Fruit fly (Drosophila melanogaster) whole organism, embryonic: ENCODE results near the gene zen.

Experiments used
- Aef1 ChIP-seq: fragments of 200-800 bp; sonication (Bioruptor generic); IDR thresholded peaks from 3 replicates; pipeline ENCODE4 v1.3.6; 2022; ENCODE audit warnings: missing biosample characterization, missing genetic modification characterization
- Asciz ChIP-seq: fragments of 200-800 bp; sonication (Bioruptor generic); optimal IDR thresholded peaks from 2 replicates; lab custom pipeline; 2017; ENCODE audit warnings: missing biosample characterization, mild to moderate bottlenecking, missing genetic modification characterization, missing genetic modification reagents
- Blimp-1 ChIP-seq: fragments of 200-800 bp; sonication (Bioruptor generic); optimal IDR thresholded peaks from 3 replicates; lab custom pipeline; 2018; ENCODE audit warnings: missing biosample characterization, missing genetic modification characterization, mild to moderate bottlenecking, moderate library complexity, missing genetic modification reagents
- CG10147 ChIP-seq: fragments of 200-800 bp; sonication (Bioruptor generic); optimal IDR thresholded peaks from 2 replicates; lab custom pipeline; 2019; ENCODE audit warnings: missing biosample characterization, mild to moderate bottlenecking, missing genetic modification characterization, moderate library complexity
- CG10462 ChIP-seq: fragments of 200-800 bp; sonication (Bioruptor generic); optimal IDR thresholded peaks from 2 replicates; lab custom pipeline; 2016; ENCODE audit warnings: missing biosample characterization, missing genetic modification characterization
- CG11504 ChIP-seq: fragments of 200-800 bp; sonication (Bioruptor generic); optimal IDR thresholded peaks from 3 replicates; lab custom pipeline; 2019; ENCODE audit warnings: missing biosample characterization, mild to moderate bottlenecking, missing genetic modification characterization, moderate library complexity
- CG12299 ChIP-seq: fragments of 200-800 bp; sonication (Bioruptor generic); optimal IDR thresholded peaks from 2 replicates; lab custom pipeline; 2018; ENCODE audit warnings: missing biosample characterization, mild to moderate bottlenecking, missing genetic modification characterization
- CG13296 ChIP-seq: fragments of 200-800 bp; sonication (Bioruptor generic); optimal IDR thresholded peaks from 3 replicates; lab custom pipeline; 2018; ENCODE audit warnings: missing biosample characterization, mild to moderate bottlenecking, missing genetic modification characterization
- CG15011 ChIP-seq: fragments of 200-800 bp; sonication (Bioruptor generic); optimal IDR thresholded peaks from 3 replicates; lab custom pipeline; 2018; ENCODE audit warnings: missing biosample characterization, mild to moderate bottlenecking, missing genetic modification characterization
- CG15073 ChIP-seq: fragments of 200-800 bp; sonication (Bioruptor generic); optimal IDR thresholded peaks from 2 replicates; lab custom pipeline; 2016; ENCODE audit warnings: missing biosample characterization, missing genetic modification characterization
- CG1647 ChIP-seq: fragments of 200-800 bp; sonication (Bioruptor generic); optimal IDR thresholded peaks from 3 replicates; lab custom pipeline; 2016; ENCODE audit warnings: missing biosample characterization, missing genetic modification characterization
- CG18476 ChIP-seq: fragments of 200-800 bp; sonication (Bioruptor generic); optimal IDR thresholded peaks from 2 replicates; lab custom pipeline; 2016; ENCODE audit warnings: missing biosample characterization, mild to moderate bottlenecking, missing genetic modification characterization
- CG2120 ChIP-seq: fragments of 200-800 bp; sonication (Bioruptor generic); optimal IDR thresholded peaks from 3 replicates; lab custom pipeline; 2016; ENCODE audit warnings: missing biosample characterization, missing genetic modification characterization
- CG3065 ChIP-seq: fragments of 200-800 bp; sonication (Bioruptor generic); optimal IDR thresholded peaks from 2 replicates; lab custom pipeline; 2016; ENCODE audit warnings: missing biosample characterization, missing genetic modification characterization
- CG3407 ChIP-seq: fragments of 200-800 bp; sonication (Bioruptor generic); optimal IDR thresholded peaks from 2 replicates; lab custom pipeline; 2018; ENCODE audit warnings: missing biosample characterization, mild to moderate bottlenecking, missing genetic modification characterization
- CG34376 ChIP-seq: fragments of 200-800 bp; sonication (Bioruptor generic); optimal IDR thresholded peaks from 2 replicates; lab custom pipeline; 2018; ENCODE audit warnings: missing biosample characterization, mild to moderate bottlenecking, missing genetic modification characterization
- CG4282 ChIP-seq: fragments of 200-800 bp; sonication (Bioruptor generic); optimal IDR thresholded peaks from 2 replicates; lab custom pipeline; 2016; ENCODE audit warnings: missing biosample characterization, missing genetic modification characterization
- CG6791 ChIP-seq: fragments of 200-800 bp; sonication (Bioruptor generic); IDR thresholded peaks from 3 replicates; pipeline ENCODE4 v1.3.6; 2022; ENCODE audit warnings: missing biosample characterization, missing genetic modification characterization; ENCODE audit not compliant: partially characterized antibody
- CG7271 ChIP-seq: fragments of 200-800 bp; sonication (Bioruptor generic); optimal IDR thresholded peaks from 2 replicates; lab custom pipeline; 2018; ENCODE audit warnings: missing biosample characterization, mild to moderate bottlenecking, missing genetic modification characterization, moderate library complexity
- CG7745 ChIP-seq: fragments of 200-800 bp; sonication (Bioruptor generic); optimal IDR thresholded peaks from 2 replicates; lab custom pipeline; 2018; ENCODE audit warnings: missing biosample characterization, mild to moderate bottlenecking, missing genetic modification characterization, moderate library complexity
- CG8290 ChIP-seq, 3 experiments: fragments of 200-800 bp; sonication (Bioruptor generic); optimal IDR thresholded peaks; 2 replicates each; lab custom pipeline; 2016 to 2019; ENCODE audit warnings: missing biosample characterization in 3 of 3, missing genetic modification characterization in 3 of 3, mild to moderate bottlenecking in 2 of 3, moderate library complexity in 1 of 3
- CG8359 ChIP-seq: fragments of 200-800 bp; sonication (Bioruptor generic); optimal IDR thresholded peaks from 2 replicates; lab custom pipeline; 2017; ENCODE audit warnings: missing biosample characterization, mild to moderate bottlenecking, missing genetic modification characterization, borderline replicate concordance
- D19B ChIP-seq: fragments of 200-800 bp; sonication (Bioruptor generic); optimal IDR thresholded peaks from 2 replicates; lab custom pipeline; 2017; ENCODE audit warnings: missing biosample characterization, mild to moderate bottlenecking, missing genetic modification characterization
- Dbx ChIP-seq: fragments of 200-800 bp; sonication (Bioruptor generic); IDR thresholded peaks from 3 replicates; pipeline ENCODE4 v1.3.6; 2022; ENCODE audit warnings: missing biosample characterization, missing genetic modification characterization
- ERR ChIP-seq: fragments of 200-800 bp; sonication (Bioruptor generic); optimal IDR thresholded peaks from 2 replicates; lab custom pipeline; 2016; ENCODE audit warnings: missing biosample characterization, missing genetic modification characterization
- Fer3 ChIP-seq: fragments of 200-800 bp; sonication (Bioruptor generic); optimal IDR thresholded peaks from 2 replicates; lab custom pipeline; 2018; ENCODE audit warnings: missing biosample characterization, mild to moderate bottlenecking, missing genetic modification characterization, moderate library complexity
- Myb ChIP-seq: fragments of 200-800 bp; sonication (Bioruptor generic); optimal IDR thresholded peaks from 2 replicates; lab custom pipeline; 2016; ENCODE audit warnings: missing biosample characterization, missing genetic modification characterization
- NC2α ChIP-seq: fragments of 200-800 bp; sonication (Bioruptor generic); optimal IDR thresholded peaks from 2 replicates; lab custom pipeline; 2016; ENCODE audit warnings: missing biosample characterization, missing genetic modification characterization
- NC2β ChIP-seq: fragments of 200-800 bp; sonication (Bioruptor generic); optimal IDR thresholded peaks from 2 replicates; lab custom pipeline; 2016; ENCODE audit warnings: missing biosample characterization, missing genetic modification characterization
- Neu2 ChIP-seq: fragments of 200-800 bp; sonication (Bioruptor generic); optimal IDR thresholded peaks from 3 replicates; lab custom pipeline; 2016; ENCODE audit warnings: missing biosample characterization, missing genetic modification characterization, borderline replicate concordance
- PHDP ChIP-seq: fragments of 200-800 bp; sonication (Bioruptor generic); optimal IDR thresholded peaks from 3 replicates; lab custom pipeline; 2018; ENCODE audit warnings: missing biosample characterization, mild to moderate bottlenecking, missing genetic modification characterization, moderate library complexity
- bigmax ChIP-seq: fragments of 200-800 bp; sonication (Bioruptor generic); optimal IDR thresholded peaks from 2 replicates; lab custom pipeline; 2018; ENCODE audit warnings: missing biosample characterization, mild to moderate bottlenecking, missing genetic modification characterization
- cato ChIP-seq: fragments of 200-800 bp; sonication (Bioruptor generic); optimal IDR thresholded peaks from 2 replicates; lab custom pipeline; 2016; ENCODE audit warnings: missing biosample characterization, missing genetic modification characterization, borderline replicate concordance
- dysf ChIP-seq: fragments of 200-800 bp; sonication (Bioruptor generic); IDR thresholded peaks from 3 replicates; pipeline ENCODE4 v1.3.6; 2022; ENCODE audit warnings: missing biosample characterization, missing genetic modification characterization
- fd3F ChIP-seq: fragments of 200-800 bp; sonication (Bioruptor generic); optimal IDR thresholded peaks from 2 replicates; lab custom pipeline; 2018; ENCODE audit warnings: missing biosample characterization, mild to moderate bottlenecking, missing genetic modification characterization, moderate library complexity
- fd64A ChIP-seq: fragments of 200-800 bp; sonication (Bioruptor generic); optimal IDR thresholded peaks from 3 replicates; lab custom pipeline; 2018; ENCODE audit warnings: missing biosample characterization, mild to moderate bottlenecking, missing genetic modification characterization
- lbe ChIP-seq: fragments of 200-800 bp; sonication (Bioruptor generic); optimal IDR thresholded peaks from 2 replicates; lab custom pipeline; 2016; ENCODE audit warnings: missing biosample characterization, mild to moderate bottlenecking, missing genetic modification characterization
- nom ChIP-seq: fragments of 200-800 bp; sonication (Bioruptor generic); optimal IDR thresholded peaks from 2 replicates; lab custom pipeline; 2017; ENCODE audit warnings: missing biosample characterization, missing genetic modification characterization, mild to moderate bottlenecking, moderate library complexity, missing genetic modification reagents
- pfk ChIP-seq: fragments of 200-800 bp; sonication (Bioruptor generic); optimal IDR thresholded peaks from 2 replicates; lab custom pipeline; 2018; ENCODE audit warnings: missing biosample characterization, mild to moderate bottlenecking, missing genetic modification characterization, moderate library complexity
- phol ChIP-seq: fragments of 200-800 bp; sonication (Bioruptor generic); optimal IDR thresholded peaks from 3 replicates; lab custom pipeline; 2018; ENCODE audit warnings: missing biosample characterization, mild to moderate bottlenecking, missing genetic modification characterization, moderate library complexity
- sens ChIP-seq: fragments of 200-800 bp; sonication (Bioruptor generic); peaks from one replicate; lab custom pipeline; 2016; ENCODE audit warnings: missing biosample characterization, missing genetic modification characterization
- slbo ChIP-seq: fragments of 200-800 bp; sonication (Bioruptor generic); IDR thresholded peaks from 2 replicates; pipeline ENCODE4 v1.3.6; 2022; ENCODE audit warnings: missing biosample characterization, missing genetic modification characterization
- so ChIP-seq: fragments of 200-800 bp; sonication (Bioruptor generic); IDR thresholded peaks from 3 replicates; pipeline ENCODE4 v1.3.6; 2022; ENCODE audit warnings: missing biosample characterization, missing genetic modification characterization
- sob ChIP-seq: fragments of 200-800 bp; sonication (Bioruptor generic); IDR thresholded peaks from 2 replicates; pipeline ENCODE4 v1.3.6; 2022; ENCODE audit warnings: missing biosample characterization, missing genetic modification characterization
- sqz ChIP-seq: fragments of 200-800 bp; sonication (Bioruptor generic); optimal IDR thresholded peaks from 3 replicates; lab custom pipeline; 2018; ENCODE audit warnings: missing biosample characterization, mild to moderate bottlenecking, missing genetic modification characterization
- tll ChIP-seq, 2 experiments: fragments of 200-800 bp in 1 of 2; fragments of >200 bp in 1 of 2; sonication (Bioruptor generic) in 1 of 2; optimal IDR thresholded peaks; 2 replicates each; lab custom pipeline; 2017 to 2019; ENCODE audit warnings: missing biosample characterization in 2 of 2, missing genetic modification characterization in 2 of 2, mild to moderate bottlenecking in 1 of 2, moderate library complexity in 1 of 2
- ttk ChIP-seq: fragments of 200-800 bp; sonication (Bioruptor generic); IDR thresholded peaks from 2 replicates; pipeline ENCODE4 v2.1.2; 2022; ENCODE audit warnings: missing biosample characterization, missing genetic modification characterization
- tup ChIP-seq: fragments of 200-800 bp; sonication (Bioruptor generic); optimal IDR thresholded peaks from 2 replicates; lab custom pipeline; 2016; ENCODE audit warnings: missing biosample characterization, mild to moderate bottlenecking, missing genetic modification characterization, moderate library complexity
- unpg ChIP-seq: fragments of 200-800 bp; sonication (Bioruptor generic); optimal IDR thresholded peaks from 3 replicates; lab custom pipeline; 2018; ENCODE audit warnings: missing biosample characterization, mild to moderate bottlenecking, missing genetic modification characterization, moderate library complexity
- z ChIP-seq: fragments of 200-800 bp; sonication (Bioruptor generic); IDR thresholded peaks from 3 replicates; pipeline ENCODE4 v1.3.6; 2022; ENCODE audit warnings: missing biosample characterization, missing genetic modification characterization

Gene zen

dm6 chr3R:6768256-6768655, 14.3 kb upstream of the zen start (continued):
- TF ChIP-seq CG7271 (tag; lab: Kevin White, UChicago) (no peak), dysf (no peak), CG10462 (GFP tag; lab: Kevin White, UChicago) (no peak), z (no peak), lbe (no peak), D19B (GFP tag; lab: Kevin White, UChicago) (no peak), fd64A (GFP tag; lab: Kevin White, UChicago) (no peak), fd3F (GFP tag; lab: Kevin White, UChicago) (no peak), pfk (GFP tag; lab: Kevin White, UChicago) (no peak), PHDP (tag; lab: Kevin White, UChicago) (no peak), CG34376 (no peak), phol (tag; lab: Kevin White, UChicago) (peak; percentile 43), CG6791 (GFP tag; lab: Robert Waterston, UW) (no peak), Aef1 (GFP tag; lab: Robert Waterston, UW) (no peak), CG13296 (GFP tag; lab: Kevin White, UChicago) (no peak), CG18476 (no peak), slbo (no peak), tll (GFP tag; optimal IDR thresholded peaks at IDR 0.05; lab: Kevin White, UChicago) (no peak), CG12299 (no peak), sob (no peak), CG1647 (no peak), CG8290 (GFP tag; optimal IDR thresholded peaks at IDR 0.05; lab: Kevin White, UChicago) (peak; percentile 35), CG8290 (tag; optimal IDR thresholded peaks at IDR 0.05; lab: Kevin White, UChicago) (peak in 1 of 2 experiments; percentile 44), unpg (GFP tag; lab: Kevin White, UChicago) (no peak), Myb (peak; percentile 22), cato (GFP tag; lab: Kevin White, UChicago) (no peak), nom (GFP tag; lab: Kevin White, UChicago) (no peak), CG8359 (GFP tag; lab: Kevin White, UChicago) (no peak), sens (GFP tag; lab: Kevin White, UChicago) (no peak), CG11504 (tag; lab: Kevin White, UChicago) (peak; percentile 44), NC2β (no peak), CG4282 (GFP tag; lab: Kevin White, UChicago) (no peak), CG3065 (no peak), CG3407 (no peak), sqz (GFP tag; lab: Kevin White, UChicago) (no peak), Asciz (no peak), Blimp-1 (no peak), bigmax (no peak), tup (GFP tag; lab: Kevin White, UChicago) (no peak), so (GFP tag; lab: Robert Waterston, UW) (no peak), Neu2 (GFP tag; lab: Kevin White, UChicago) (no peak), ttk (GFP tag; lab: Robert Waterston, UW) (no peak), Dbx (GFP tag; lab: Robert Waterston, UW) (no peak), CG7745 (tag; lab: Kevin White, UChicago) (peak; percentile 50), CG2120 (GFP tag; lab: Kevin White, UChicago) (no peak), CG15073 (GFP tag; lab: Kevin White, UChicago) (no peak), CG10147 (GFP tag; lab: Kevin White, UChicago) (no peak), Fer3 (no peak), ERR (GFP tag; lab: Kevin White, UChicago) (no peak), CG15011 (GFP tag; lab: Kevin White, UChicago) (no peak), NC2α (GFP tag; lab: Kevin White, UChicago) (no peak)
